Fruit fly (Drosophila melanogaster): ENCODE measurements around the gene CG46468.
A peak's percentile ranks its signal among the peaks of the same experiment; 100 is the strongest.

The CG46468 gene

DNA sequence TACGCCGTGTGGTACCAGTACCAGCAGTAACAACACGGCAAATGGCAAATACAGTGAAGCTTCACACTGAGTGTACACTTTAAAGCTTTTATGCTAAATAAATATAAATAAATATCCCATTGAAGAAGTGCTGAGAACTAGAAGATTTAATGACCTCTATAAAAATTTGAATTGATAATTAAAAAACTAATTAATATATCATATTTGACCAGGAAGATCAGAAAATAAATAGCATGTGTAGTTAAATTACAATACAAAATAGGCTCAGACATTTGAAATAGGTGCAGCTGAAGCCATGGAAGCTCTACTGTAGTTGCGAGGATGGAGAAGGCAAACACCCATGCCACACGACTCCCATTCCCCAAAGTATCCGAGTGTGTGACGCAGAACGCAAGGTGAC, 711 bp downstream of the CG46468 start (continued):
- no peak for TF ChIP-seq da (GFP tag; optimal IDR thresholded peaks at IDR 0.05)
- TF ChIP-seq bab2 (GFP tag; optimal IDR thresholded peaks at IDR 0.05): no peak
- TF ChIP-seq CG8478 (optimal IDR thresholded peaks at IDR 0.05): no peak
- TF ChIP-seq sna (GFP tag; IDR thresholded peaks at IDR 0.05; ENCODE audit: partially characterized antibody): no peak
- no peak for TF ChIP-seq rib (GFP tag; IDR thresholded peaks at IDR 0.05)
- no peak for TF ChIP-seq CG12744 (GFP tag; optimal IDR thresholded peaks at IDR 0.05)
- no peak for TF ChIP-seq CG18476 (GFP tag; optimal IDR thresholded peaks at IDR 0.05)
- TF ChIP-seq hbn (GFP tag; IDR thresholded peaks at IDR 0.05; ENCODE audit: partially characterized antibody): no peak
- TF ChIP-seq CG12769 (tag; optimal IDR thresholded peaks at IDR 0.05): no peak
- TF ChIP-seq sug (tag; optimal IDR thresholded peaks at IDR 0.05): peak; percentile 41
- TF ChIP-seq CG3281 (GFP tag; optimal IDR thresholded peaks at IDR 0.05): peak; percentile 48
- no peak for TF ChIP-seq pb (GFP tag; optimal IDR thresholded peaks at IDR 0.05)
- peak; percentile 50 for TF ChIP-seq Blimp-1 (GFP tag; optimal IDR thresholded peaks at IDR 0.05)
- TF ChIP-seq D (optimal IDR thresholded peaks at IDR 0.05): no peak
- TF ChIP-seq D (GFP tag; optimal IDR thresholded peaks at IDR 0.05): peak; percentile 6
- no peak for TF ChIP-seq CG6813 (GFP tag; optimal IDR thresholded peaks at IDR 0.05)
- 0 out of 2 replicates have a peak, but pooled peaks have one; percentile 24 for TF ChIP-seq esg (GFP tag; conservative IDR thresholded peaks at IDR 0.05)
- TF ChIP-seq vnd (GFP tag; IDR thresholded peaks at IDR 0.05; ENCODE audit: partially characterized antibody): no peak
- no peak for TF ChIP-seq HLH4C (GFP tag; IDR thresholded peaks at IDR 0.05; ENCODE audit: partially characterized antibody)
- TF ChIP-seq chif (GFP tag; optimal IDR thresholded peaks at IDR 0.05): no peak
- TF ChIP-seq CG34422 (GFP tag; IDR thresholded peaks at IDR 0.05): 0 out of 3 replicates have a peak, but pooled peaks have one; percentile 18
- no peak for TF ChIP-seq btn (GFP tag; optimal IDR thresholded peaks at IDR 0.05)
- TF ChIP-seq Ssrp (tag; optimal IDR thresholded peaks at IDR 0.05): peak; percentile 51
- TF ChIP-seq CG11560 (tag; IDR thresholded peaks at IDR 0.05): peak; percentile 43; the same call in 1 of the 3 replicates
- peak; percentile 47 for TF ChIP-seq CG9215 (GFP tag; IDR thresholded peaks at IDR 0.05)
- no peak for TF ChIP-seq CG12071 (GFP tag; optimal IDR thresholded peaks at IDR 0.05)
- no peak for TF ChIP-seq Hsf (GFP tag; optimal IDR thresholded peaks at IDR 0.05)
- TF ChIP-seq Adf1 (GFP tag; IDR thresholded peaks at IDR 0.05): no peak
- no peak for TF ChIP-seq CG16779 (GFP tag; IDR thresholded peaks at IDR 0.05)
- TF ChIP-seq p53 (GFP tag; optimal IDR thresholded peaks at IDR 0.05): no peak
- peak; percentile 40 for TF ChIP-seq CG17385 (GFP tag; optimal IDR thresholded peaks at IDR 0.05)
- TF ChIP-seq CG6683 (GFP tag; optimal IDR thresholded peaks at IDR 0.05): peak; percentile 14
- TF ChIP-seq MESR4 (GFP tag; optimal IDR thresholded peaks at IDR 0.05): no peak
- no peak for TF ChIP-seq br (optimal IDR thresholded peaks at IDR 0.05)
- no peak for TF ChIP-seq aop (GFP tag; IDR thresholded peaks at IDR 0.05)
- TF ChIP-seq bigmax (GFP tag; optimal IDR thresholded peaks at IDR 0.05): no peak
- TF ChIP-seq CG15269 (tag; optimal IDR thresholded peaks at IDR 0.05): peak; percentile 67
- no peak for TF ChIP-seq Oaz (GFP tag; IDR thresholded peaks at IDR 0.05)
- TF ChIP-seq CG9876 (GFP tag; optimal IDR thresholded peaks at IDR 0.05): no peak
- TF ChIP-seq Rfx (GFP tag; IDR thresholded peaks at IDR 0.05): peak; percentile 32; the same call in 1 of the 2 replicates
- TF ChIP-seq bsh (GFP tag; optimal IDR thresholded peaks at IDR 0.05): peak; percentile 16 to 21
- TF ChIP-seq tap (tag; optimal IDR thresholded peaks at IDR 0.05): peak; percentile 26
- TF ChIP-seq CG2116 (GFP tag; optimal IDR thresholded peaks at IDR 0.05): no peak
- no peak for TF ChIP-seq ssp (GFP tag; IDR thresholded peaks at IDR 0.05)
- TF ChIP-seq CG17912 (GFP tag; optimal IDR thresholded peaks at IDR 0.05): no peak
- no peak for TF ChIP-seq amos (GFP tag; IDR thresholded peaks at IDR 0.05; ENCODE audit: partially characterized antibody)
- no peak for TF ChIP-seq CG11247 (GFP tag; IDR thresholded peaks at IDR 0.05)
- TF ChIP-seq Tbp (GFP tag; optimal IDR thresholded peaks at IDR 0.05): no peak
- TF ChIP-seq lilli (GFP tag; optimal IDR thresholded peaks at IDR 0.05): peak; percentile 37
- peak; percentile 33 for TF ChIP-seq Abd-B (GFP tag; optimal IDR thresholded peaks at IDR 0.05)
- TF ChIP-seq CG12155 (GFP tag; optimal IDR thresholded peaks at IDR 0.05): no peak
- TF ChIP-seq D19B (GFP tag; optimal IDR thresholded peaks at IDR 0.05): no peak
